Worm (Caenorhabditis elegans): Measurements from ENCODE around the gene cchl-1.

Gene cchl-1

DNA sequence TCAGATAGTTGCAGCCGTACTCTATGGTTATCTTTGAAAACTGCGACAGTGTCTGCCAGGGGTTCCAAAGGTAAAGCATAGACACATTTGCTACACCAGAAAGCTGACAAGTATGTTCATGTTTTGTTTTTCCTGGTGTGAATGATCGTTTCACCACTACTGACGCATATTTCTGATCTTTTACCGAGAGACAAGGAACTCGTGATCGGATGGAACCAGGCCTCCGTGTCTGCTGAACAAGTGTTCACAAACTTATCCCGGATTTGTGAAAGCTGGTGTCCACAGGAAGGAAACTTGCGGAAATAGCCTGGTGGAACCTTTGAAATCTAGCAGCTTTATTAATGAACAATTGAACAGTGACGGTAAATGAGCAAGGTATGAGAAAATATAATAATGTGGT, 23.6 kb upstream of the cchl-1 start (continued):
- peak; percentile 25 for TF ChIP-seq lsl-1 (GFP tag; optimal IDR thresholded peaks at IDR 0.05)
- TF ChIP-seq athp-1 (tag; optimal IDR thresholded peaks at IDR 0.05), result peak; percentile 13
- no peak for TF ChIP-seq mxl-1 (tag; optimal IDR thresholded peaks at IDR 0.05)
- no peak for TF ChIP-seq Y67H2A.10 (GFP tag; conservative IDR thresholded peaks at IDR 0.05)
- TF ChIP-seq F37B4.10 (GFP tag; IDR thresholded peaks at IDR 0.05), result no peak
- no peak for TF ChIP-seq him-1 (tag; optimal IDR thresholded peaks at IDR 0.05)
- TF ChIP-seq madf-6 (GFP tag; IDR thresholded peaks at IDR 0.05), result peak; percentile 73
- no peak for TF ChIP-seq ztf-28 (GFP tag; IDR thresholded peaks at IDR 0.05)

DNA sequence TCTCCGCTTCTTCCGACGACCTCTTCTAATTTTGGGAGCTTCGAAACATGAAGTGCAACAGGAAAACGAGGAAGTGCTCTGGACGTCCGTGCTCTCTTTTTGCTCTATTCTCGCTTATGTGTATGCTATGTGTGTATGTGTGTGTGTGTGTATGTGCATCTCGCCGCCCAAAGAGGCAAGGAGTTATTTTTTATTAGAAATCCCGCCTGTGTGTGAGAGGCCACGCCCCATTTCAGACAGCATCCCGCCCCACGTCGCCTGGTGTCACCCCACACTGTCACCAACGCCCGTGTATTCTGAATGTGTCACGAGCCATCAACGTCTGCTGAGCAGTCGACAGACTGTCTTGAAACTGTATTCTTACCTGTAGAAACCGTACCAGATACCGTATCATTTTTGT, 19.3 kb upstream of the cchl-1 start, which contains the start of gene T05B9.2:
T05B9.2 (plus strand) TSS at position 301 of the 400 bp plus-strand sequence.
- 0 out of 2 replicates have a peak, but pooled peaks have one; percentile 17 for TF ChIP-seq zfh-2 (GFP tag; conservative IDR thresholded peaks at IDR 0.05)
- no peak for TF ChIP-seq ztf-26 (tag; optimal IDR thresholded peaks at IDR 0.05)
- no peak for TF ChIP-seq efl-1 (GFP tag; optimal IDR thresholded peaks at IDR 0.05)
- no peak for TF ChIP-seq dpff-1 (tag; optimal IDR thresholded peaks at IDR 0.05)
- no peak for TF ChIP-seq K11D2.4 (GFP tag; IDR thresholded peaks at IDR 0.05)
- TF ChIP-seq athp-1 (tag; optimal IDR thresholded peaks at IDR 0.05), result no peak
- TF ChIP-seq lin-35 (GFP tag; optimal IDR thresholded peaks at IDR 0.05), result no peak
- no peak for TF ChIP-seq B0261.1 (tag; optimal IDR thresholded peaks at IDR 0.05)
- TF ChIP-seq T07F8.4 (tag; optimal IDR thresholded peaks at IDR 0.05), result no peak

DNA sequence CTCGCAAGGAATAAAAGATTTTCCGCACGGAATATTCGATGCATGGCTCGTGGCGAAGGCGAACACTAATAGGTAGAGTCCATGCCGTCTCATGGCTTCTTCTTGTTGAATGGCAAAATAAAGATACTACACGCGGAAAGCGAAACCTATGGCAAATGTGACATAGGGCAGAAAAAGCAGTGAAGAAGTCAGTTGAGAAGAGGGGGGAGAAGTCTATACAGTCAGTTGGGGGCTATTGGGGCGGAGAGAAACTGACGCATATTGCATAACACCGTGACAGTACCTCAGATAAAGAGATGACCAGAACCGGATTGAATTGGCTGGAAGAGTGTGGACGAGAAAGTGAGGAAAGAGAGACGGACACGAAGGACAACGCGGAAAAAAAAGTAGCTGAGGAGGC, 11.2 kb upstream of the cchl-1 start, which contains the start of gene T06D8.10:
T06D8.10 (minus strand) TSS at position 101 of the 400 bp plus-strand sequence.
- TF ChIP-seq T26A5.8 (tag; optimal IDR thresholded peaks at IDR 0.05), result no peak
- no peak for TF ChIP-seq die-1 (tag; optimal IDR thresholded peaks at IDR 0.05)
- no peak for TF ChIP-seq snpc-4 (GFP tag; optimal IDR thresholded peaks at IDR 0.05)
- no peak for TF ChIP-seq snpc-4 (tag; optimal IDR thresholded peaks at IDR 0.05)
- no peak for TF ChIP-seq ZK185.1 (tag; optimal IDR thresholded peaks at IDR 0.05; ENCODE audit: poor library complexity, severe bottlenecking)
- TF ChIP-seq ztf-28 (GFP tag; IDR thresholded peaks at IDR 0.05), result no peak
- TF ChIP-seq rpc-1 (optimal IDR thresholded peaks at IDR 0.05), result no peak
- TF ChIP-seq rpc-1 (tag; optimal IDR thresholded peaks at IDR 0.05), result no peak
- no peak for TF ChIP-seq fkh-3 (tag; optimal IDR thresholded peaks at IDR 0.05)
- TF ChIP-seq C17E4.6 (GFP tag; IDR thresholded peaks at IDR 0.05), result no peak
- TF ChIP-seq snpc-1.1 (tag; optimal IDR thresholded peaks at IDR 0.05; ENCODE audit: insufficient read depth), result no peak
- TF ChIP-seq D2030.7 (GFP tag; IDR thresholded peaks at IDR 0.05), result no peak
- TF ChIP-seq F57A8.1 (GFP tag; optimal IDR thresholded peaks at IDR 0.05), result no peak
- TF ChIP-seq xnd-1 (tag; optimal IDR thresholded peaks at IDR 0.05), result no peak
- no peak for TF ChIP-seq mel-28 (tag; optimal IDR thresholded peaks at IDR 0.05; ENCODE audit: borderline replicate concordance)
- TF ChIP-seq ceh-100 (GFP tag; IDR thresholded peaks at IDR 0.05), result no peak
- TF ChIP-seq hmg-20 (GFP tag; IDR thresholded peaks at IDR 0.05), result no peak
- no peak for TF ChIP-seq egl-44 (GFP tag; IDR thresholded peaks at IDR 0.05)

DNA sequence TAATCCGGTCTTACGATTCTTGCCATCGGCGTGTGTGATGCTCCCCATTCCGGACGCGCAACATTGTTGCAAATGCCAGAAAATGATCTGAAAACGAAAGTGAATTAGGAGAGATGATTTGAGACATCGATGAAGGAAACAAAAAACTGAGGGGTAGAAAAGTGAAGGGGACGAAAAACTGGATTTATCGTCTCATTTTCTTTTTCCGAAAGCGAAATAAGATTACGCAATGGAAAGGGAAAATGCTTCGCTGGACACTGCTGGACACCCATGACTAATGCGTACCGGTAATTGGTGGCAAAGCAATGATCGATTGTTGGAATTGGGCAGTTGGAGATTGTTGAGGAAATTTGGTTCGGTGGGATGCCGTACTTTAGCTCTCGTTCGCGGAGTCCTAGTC, 10.3 kb upstream of the cchl-1 start:
- no peak for TF ChIP-seq zfh-2 (GFP tag; conservative IDR thresholded peaks at IDR 0.05)
- no peak for TF ChIP-seq ceh-58 (GFP tag; IDR thresholded peaks at IDR 0.05)
- no peak for TF ChIP-seq madf-8 (GFP tag; conservative IDR thresholded peaks at IDR 0.05)
- TF ChIP-seq egl-18 (GFP tag; IDR thresholded peaks at IDR 0.05), result no peak
- TF ChIP-seq D2030.7 (GFP tag; IDR thresholded peaks at IDR 0.05), result no peak
- no peak for TF ChIP-seq madf-3 (GFP tag; IDR thresholded peaks at IDR 0.05)
- TF ChIP-seq ztf-28 (GFP tag; IDR thresholded peaks at IDR 0.05), result no peak
- no peak for TF ChIP-seq lsy-27 (tag; optimal IDR thresholded peaks at IDR 0.05; ENCODE audit: borderline replicate concordance, insufficient read depth)
- no peak for TF ChIP-seq Y53G8AR.9 (GFP tag; conservative IDR thresholded peaks at IDR 0.05)
- no peak for TF ChIP-seq F52B5.7 (tag; optimal IDR thresholded peaks at IDR 0.05)
- TF ChIP-seq die-1 (tag; optimal IDR thresholded peaks at IDR 0.05), result no peak

All from whole organism, young adult.